Worm (Caenorhabditis elegans) whole organism, L2 larva: ENCODE data around the gene unc-39.
A peak's percentile ranks its signal among the peaks of the same experiment; 100 is the strongest.

Experiments
- C34F6.9 ChIP-seq: fragments of 150-350 bp; optimal IDR thresholded peaks from 2 replicates; lab custom pipeline; 2014; ENCODE audit warnings: missing biosample characterization, missing genetic modification characterization
- F13H6.1 ChIP-seq: sonication (generic microtip); optimal IDR thresholded peaks from 2 replicates; lab custom pipeline; 2016; ENCODE audit warnings: missing genetic modification characterization, missing compliant biosample characterization
- R02D3.7 ChIP-seq: fragments of 150-350 bp; optimal IDR thresholded peaks from 2 replicates; lab custom pipeline; 2014; ENCODE audit warnings: missing biosample characterization, missing genetic modification characterization
- alr-1 ChIP-seq: fragments of 150-350 bp; optimal IDR thresholded peaks from 2 replicates; lab custom pipeline; 2014; ENCODE audit warnings: missing biosample characterization, missing genetic modification characterization
- ama-1 ChIP-seq: fragments of 150-350 bp; optimal IDR thresholded peaks from 2 replicates; lab custom pipeline; 2018; ENCODE audit warnings: inconsistent platforms
- blmp-1 ChIP-seq: sonication (generic microtip); optimal IDR thresholded peaks from 2 replicates; lab custom pipeline; 2017; ENCODE audit warnings: missing genetic modification characterization, mild to moderate bottlenecking, missing compliant biosample characterization, antibody characterized with exemption, moderate library complexity; ENCODE audit not compliant: insufficient read depth
- ceh-16 ChIP-seq: fragments of 150-350 bp; optimal IDR thresholded peaks from 2 replicates; lab custom pipeline; 2014; ENCODE audit warnings: missing biosample characterization, missing genetic modification characterization
- ceh-82 ChIP-seq: fragments of 150-350 bp; optimal IDR thresholded peaks from 2 replicates; lab custom pipeline; 2014; ENCODE audit warnings: missing biosample characterization, missing genetic modification characterization
- crh-2 ChIP-seq: sonication (generic microtip); optimal IDR thresholded peaks from 2 replicates; lab custom pipeline; 2017; ENCODE audit warnings: missing biosample characterization, missing genetic modification characterization
- egl-27 ChIP-seq: sonication (generic microtip); optimal IDR thresholded peaks from 3 replicates; lab custom pipeline; 2017; ENCODE audit warnings: missing biosample characterization, missing genetic modification reagents, missing genetic modification characterization
- elt-1 ChIP-seq: fragments of 150-350 bp; optimal IDR thresholded peaks from 2 replicates; lab custom pipeline; 2014; ENCODE audit warnings: missing biosample characterization, missing genetic modification characterization
- elt-3 ChIP-seq: sonication (generic microtip); optimal IDR thresholded peaks from 2 replicates; lab custom pipeline; 2017; ENCODE audit warnings: missing biosample characterization, missing genetic modification characterization
- fos-1 ChIP-seq: fragments of 150-350 bp; optimal IDR thresholded peaks from 2 replicates; lab custom pipeline; 2014; ENCODE audit warnings: missing biosample characterization, missing genetic modification characterization
- lin-11 ChIP-seq: fragments of 150-350 bp; sonication (generic microtip); optimal IDR thresholded peaks from 2 replicates; lab custom pipeline; 2014; ENCODE audit warnings: missing biosample characterization, missing genetic modification characterization, inconsistent platforms, mixed read lengths
- lin-13 ChIP-seq: fragments of 150-350 bp; optimal IDR thresholded peaks from 2 replicates; lab custom pipeline; 2014; ENCODE audit warnings: missing biosample characterization, missing genetic modification reagents, missing genetic modification characterization
- lin-39 ChIP-seq: fragments of 150-350 bp; optimal IDR thresholded peaks from 2 replicates; lab custom pipeline; 2014; ENCODE audit warnings: missing biosample characterization, missing genetic modification reagents, missing genetic modification characterization
- lsy-2 ChIP-seq, 2 experiments: fragments of 150-350 bp in 1 of 2; sonication (generic microtip) in 1 of 2; optimal IDR thresholded peaks; 2 replicates each; lab custom pipeline; 2014 to 2017; ENCODE audit warnings: missing biosample characterization in 2 of 2, missing genetic modification characterization in 2 of 2
- mab-5 ChIP-seq: fragments of 150-350 bp; optimal IDR thresholded peaks from 2 replicates; lab custom pipeline; 2014; ENCODE audit warnings: missing biosample characterization, missing genetic modification characterization
- mbf-1 ChIP-seq: sonication (generic microtip); optimal IDR thresholded peaks from 2 replicates; lab custom pipeline; 2017; ENCODE audit warnings: missing biosample characterization, missing genetic modification characterization
- mdl-1 ChIP-seq, 2 experiments: fragments of 150-350 bp in 1 of 2; sonication (generic microtip) in 1 of 2; optimal IDR thresholded peaks; 2 replicates each; lab custom pipeline; 2017; ENCODE audit warnings: missing biosample characterization in 2 of 2, missing genetic modification characterization in 2 of 2
- nhr-10 ChIP-seq: sonication (generic microtip); optimal IDR thresholded peaks from 2 replicates; lab custom pipeline; 2017; ENCODE audit warnings: missing biosample characterization, missing genetic modification characterization
- nhr-11 ChIP-seq: fragments of 150-350 bp; optimal IDR thresholded peaks from 2 replicates; lab custom pipeline; 2014; ENCODE audit warnings: missing biosample characterization, missing genetic modification characterization
- nhr-12 ChIP-seq: fragments of 150-350 bp; optimal IDR thresholded peaks from 2 replicates; lab custom pipeline; 2014; ENCODE audit warnings: missing biosample characterization, missing genetic modification characterization
- nhr-129 ChIP-seq: fragments of 150-350 bp; optimal IDR thresholded peaks from 2 replicates; lab custom pipeline; 2014; ENCODE audit warnings: missing biosample characterization, missing genetic modification characterization
- nhr-21 ChIP-seq: fragments of 150-350 bp; optimal IDR thresholded peaks from 2 replicates; lab custom pipeline; 2014; ENCODE audit warnings: missing biosample characterization, missing genetic modification characterization
- nhr-237 ChIP-seq: fragments of 150-350 bp; optimal IDR thresholded peaks from 2 replicates; lab custom pipeline; 2014; ENCODE audit warnings: missing biosample characterization, missing genetic modification characterization
- nhr-25 ChIP-seq: fragments of 150-350 bp; sonication (generic microtip); optimal IDR thresholded peaks from 3 replicates; lab custom pipeline; 2014; ENCODE audit warnings: missing biosample characterization, missing genetic modification characterization
- nhr-6 ChIP-seq: fragments of 150-350 bp; optimal IDR thresholded peaks from 2 replicates; lab custom pipeline; 2014; ENCODE audit warnings: missing biosample characterization, missing genetic modification characterization
- nhr-77 ChIP-seq: fragments of 150-350 bp; optimal IDR thresholded peaks from 2 replicates; lab custom pipeline; 2014; ENCODE audit warnings: missing biosample characterization, missing genetic modification characterization
- peb-1 ChIP-seq: fragments of 150-350 bp; optimal IDR thresholded peaks from 2 replicates; lab custom pipeline; 2014; ENCODE audit warnings: missing biosample characterization, missing genetic modification characterization
- sem-4 ChIP-seq: fragments of 150-350 bp; optimal IDR thresholded peaks from 2 replicates; lab custom pipeline; 2014; ENCODE audit warnings: missing biosample characterization, missing genetic modification reagents, missing genetic modification characterization
- sma-9 ChIP-seq, 2 experiments: fragments of 150-350 bp in 1 of 2; sonication (generic microtip) in 1 of 2; optimal IDR thresholded peaks; 2 replicates each; lab custom pipeline; 2014 to 2016; ENCODE audit warnings: missing genetic modification characterization in 2 of 2, mild to moderate bottlenecking in 1 of 2, missing biosample characterization in 1 of 2, missing compliant biosample characterization in 1 of 2, missing genetic modification reagents in 1 of 2, moderate library complexity in 1 of 2
- snpc-4 ChIP-seq: fragments of 150-350 bp; optimal IDR thresholded peaks from 2 replicates; lab custom pipeline; 2014; ENCODE audit warnings: missing biosample characterization, missing genetic modification characterization
- unc-39 ChIP-seq: fragments of 150-350 bp; optimal IDR thresholded peaks from 2 replicates; lab custom pipeline; 2014; ENCODE audit warnings: missing biosample characterization, missing genetic modification characterization
- unc-55 ChIP-seq: fragments of 150-350 bp; sonication (generic microtip); optimal IDR thresholded peaks from 3 replicates; lab custom pipeline; 2014; ENCODE audit warnings: missing biosample characterization, missing genetic modification reagents, missing genetic modification characterization
- unc-62 ChIP-seq: fragments of 150-350 bp; optimal IDR thresholded peaks from 2 replicates; lab custom pipeline; 2014; ENCODE audit warnings: missing biosample characterization, missing genetic modification reagents, missing genetic modification characterization
- zag-1 ChIP-seq: fragments of 150-350 bp; optimal IDR thresholded peaks from 2 replicates; lab custom pipeline; 2014; ENCODE audit warnings: missing biosample characterization, missing genetic modification characterization
- ztf-1 ChIP-seq: fragments of 200-800 bp; sonication (Bioruptor generic); conservative IDR thresholded peaks from 2 replicates; pipeline ENCODE4 v1.3.6; 2022; ENCODE audit warnings: missing genetic modification characterization, missing compliant biosample characterization
- ztf-11 ChIP-seq: sonication (generic microtip); optimal IDR thresholded peaks from 2 replicates; lab custom pipeline; 2017; ENCODE audit warnings: missing biosample characterization, missing genetic modification characterization
- ztf-4 ChIP-seq: fragments of 150-350 bp; optimal IDR thresholded peaks from 2 replicates; lab custom pipeline; 2014; ENCODE audit warnings: missing biosample characterization, missing genetic modification characterization

unc-39 gene

DNA sequence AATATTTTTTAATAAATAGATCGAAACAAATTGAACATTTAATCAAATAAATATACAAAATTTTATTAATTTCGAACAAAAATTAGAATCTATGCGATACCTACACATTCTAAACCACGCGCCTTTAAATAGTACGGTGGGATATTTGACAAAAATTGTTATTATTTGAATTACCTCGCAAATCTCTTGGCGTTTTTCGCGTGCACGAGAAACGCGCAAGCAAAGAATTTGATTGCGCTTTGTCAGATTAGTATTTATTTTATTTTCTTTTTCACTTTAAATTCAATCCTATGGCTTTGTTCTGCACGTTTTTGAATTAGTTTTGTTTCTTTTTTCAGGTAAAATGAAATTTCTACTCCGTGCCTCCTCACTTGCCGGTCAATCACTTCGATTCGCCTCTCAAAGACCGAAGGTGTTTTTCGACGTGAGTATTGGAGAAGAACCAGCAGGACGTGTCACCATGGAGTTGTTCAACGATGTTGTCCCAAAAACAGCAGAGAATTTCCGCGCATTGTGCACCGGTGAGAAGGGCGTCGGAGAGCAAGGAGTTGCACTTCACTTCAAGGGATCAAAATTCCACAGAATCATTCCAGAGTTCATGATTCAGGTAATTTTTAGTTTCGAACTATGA, 17.0 kb upstream of the unc-39 start, which contains the start of gene cyn-1 (continued):
- TF ChIP-seq unc-55 (GFP tag; lab: Kevin White, UChicago) (peak; percentile 88), lin-11 (tag; lab: Kevin White, UChicago) (peak; percentile 15), nhr-6 (no peak), nhr-25 (tag; lab: Kevin White, UChicago) (peak; percentile 87), ztf-4 (tag; lab: Kevin White, UChicago) (no peak), nhr-11 (tag; lab: Kevin White, UChicago) (no peak), ceh-16 (tag; lab: Kevin White, UChicago) (peak; percentile 32), mdl-1 (tag; optimal IDR thresholded peaks at IDR 0.05; lab: Kevin White, UChicago) (peak in 1 of 2 experiments; percentile 26), lin-39 (tag; lab: Kevin White, UChicago) (no peak), peb-1 (tag; lab: Kevin White, UChicago) (no peak), ama-1 (lab: Kevin White, UChicago) (peak; percentile 78), nhr-12 (no peak), egl-27 (tag; lab: Kevin White, UChicago) (peak; percentile 46), ceh-82 (tag; lab: Kevin White, UChicago) (no peak), elt-1 (tag; lab: Kevin White, UChicago) (no peak), mab-5 (tag; lab: Kevin White, UChicago) (peak; percentile 60), C34F6.9 (tag; lab: Kevin White, UChicago) (peak; percentile 92), R02D3.7 (tag; lab: Kevin White, UChicago) (peak; percentile 49)
- TF ChIP-seq, all 48 proteins: peak for 22

DNA sequence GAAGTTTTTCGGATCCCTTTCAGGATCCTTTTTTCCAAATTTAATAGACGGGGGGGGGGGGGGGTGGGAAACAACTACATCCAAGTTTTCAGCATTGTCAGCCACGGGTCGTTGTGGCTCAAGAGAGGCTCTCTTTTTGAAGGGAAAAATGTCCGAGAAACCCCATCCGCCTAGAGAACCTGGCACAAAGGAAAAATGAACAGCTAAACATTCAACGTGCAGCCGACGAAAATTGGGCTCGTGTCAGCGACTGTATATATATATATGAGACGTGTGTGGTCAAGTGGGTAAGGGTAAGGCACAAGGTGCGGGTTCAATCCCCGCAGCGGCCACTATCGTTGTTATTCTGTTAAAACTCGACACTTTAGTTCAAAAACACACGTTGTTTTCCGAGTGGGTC, 14.3 kb upstream of the unc-39 start, which contains the start of gene Y49A3A.4:
TSS of gene Y49A3A.4 (minus strand) at position 314 of the 400 bp plus-strand sequence.
- TF ChIP-seq snpc-4 (tag; lab: Kevin White, UChicago) (peak; percentile 89), F13H6.1 (tag; lab: Kevin White, UChicago) (no peak)

- TF ChIP-seq alr-1 (tag; lab: Kevin White, UChicago) (no peak), lin-13 (GFP tag; lab: Kevin White, UChicago) (no peak), elt-1 (tag; lab: Kevin White, UChicago) (no peak), peb-1 (tag; lab: Kevin White, UChicago) (no peak)
These were observed 10.9 kb upstream of the unc-39 start for ce11 chrV:14361973-14362372.

ce11 chrV:14364586-14365248, 8.2 kb upstream of the unc-39 start:
- peak; percentile 12 for TF ChIP-seq fos-1 (tag; lab: Kevin White, UChicago)
- peak; percentile 6 for TF ChIP-seq sem-4 (tag; lab: Kevin White, UChicago)
- TF ChIP-seq lsy-2 (tag; optimal IDR thresholded peaks at IDR 0.05; lab: Kevin White, UChicago), result peak in 1 of 2 experiments; percentile 74
- peak; percentile 64 for TF ChIP-seq blmp-1 (tag; lab: Kevin White, UChicago)
- TF ChIP-seq ztf-1 (GFP tag; lab: Robert Waterston, UW), result no peak

ce11 chrV:14366487-14366962, 6.3 kb upstream of the unc-39 start:
- TF ChIP-seq zag-1 (tag; lab: Kevin White, UChicago) (peak; percentile 82), blmp-1 (tag; lab: Kevin White, UChicago) (peak; percentile 46), nhr-77 (tag; lab: Kevin White, UChicago) (peak; percentile 58), egl-27 (tag; lab: Kevin White, UChicago) (peak; percentile 55), nhr-237 (no peak), lin-11 (tag; lab: Kevin White, UChicago) (peak; percentile 33), crh-2 (tag; lab: Kevin White, UChicago) (peak; percentile 44), nhr-129 (tag; lab: Kevin White, UChicago) (no peak), sma-9 (GFP tag; optimal IDR thresholded peaks at IDR 0.05; lab: Kevin White, UChicago) (peak; percentile 89), sma-9 (tag; optimal IDR thresholded peaks at IDR 0.05; lab: Kevin White, UChicago) (no peak), elt-3 (no peak), ztf-11 (tag; lab: Kevin White, UChicago) (no peak), unc-55 (GFP tag; lab: Kevin White, UChicago) (peak; percentile 88), unc-62 (peak; percentile 72), nhr-10 (tag; lab: Kevin White, UChicago) (no peak), snpc-4 (tag; lab: Kevin White, UChicago) (peak; percentile 8), mdl-1 (tag; optimal IDR thresholded peaks at IDR 0.05; lab: Kevin White, UChicago) (peak; percentile 39 to 59), mbf-1 (tag; lab: Kevin White, UChicago) (no peak), nhr-21 (tag; lab: Kevin White, UChicago) (peak; percentile 85), lin-13 (GFP tag; lab: Kevin White, UChicago) (peak; percentile 57), C34F6.9 (tag; lab: Kevin White, UChicago) (peak; percentile 52), nhr-6 (no peak), sem-4 (tag; lab: Kevin White, UChicago) (peak; percentile 69), peb-1 (tag; lab: Kevin White, UChicago) (peak; percentile 69), elt-1 (tag; lab: Kevin White, UChicago) (no peak), lsy-2 (tag; optimal IDR thresholded peaks at IDR 0.05; lab: Kevin White, UChicago) (peak in 1 of 2 experiments; percentile 78), fos-1 (tag; lab: Kevin White, UChicago) (peak; percentile 76), ztf-4 (tag; lab: Kevin White, UChicago) (no peak), nhr-25 (tag; lab: Kevin White, UChicago) (no peak), unc-39 (tag; lab: Kevin White, UChicago) (no peak)
